Worm (Caenorhabditis elegans) whole organism, L2 larva: ENCODE data around the gene Y22D7AR.3.

Experiments used
- ama-1 ChIP-seq: fragments of 150-350 bp; optimal IDR thresholded peaks from 2 replicates; lab custom pipeline; 2018; ENCODE audit warnings: inconsistent platforms
- lin-13 ChIP-seq: fragments of 150-350 bp; optimal IDR thresholded peaks from 2 replicates; lab custom pipeline; 2014; ENCODE audit warnings: missing biosample characterization, missing genetic modification reagents, missing genetic modification characterization
- nhr-10 ChIP-seq: sonication (generic microtip); optimal IDR thresholded peaks from 2 replicates; lab custom pipeline; 2017; ENCODE audit warnings: missing biosample characterization, missing genetic modification characterization
- nhr-237 ChIP-seq: fragments of 150-350 bp; optimal IDR thresholded peaks from 2 replicates; lab custom pipeline; 2014; ENCODE audit warnings: missing biosample characterization, missing genetic modification characterization
- nhr-25 ChIP-seq: fragments of 150-350 bp; sonication (generic microtip); optimal IDR thresholded peaks from 3 replicates; lab custom pipeline; 2014; ENCODE audit warnings: missing biosample characterization, missing genetic modification characterization
- snpc-4 ChIP-seq: fragments of 150-350 bp; optimal IDR thresholded peaks from 2 replicates; lab custom pipeline; 2014; ENCODE audit warnings: missing biosample characterization, missing genetic modification characterization
- ztf-4 ChIP-seq: fragments of 150-350 bp; optimal IDR thresholded peaks from 2 replicates; lab custom pipeline; 2014; ENCODE audit warnings: missing biosample characterization, missing genetic modification characterization

ce11 chrIII:1621330-1621729, 44.3 kb downstream of the Y22D7AR.3 start:
- TF ChIP-seq nhr-10 (tag; lab: Kevin White, UChicago) = no peak
- TF ChIP-seq lin-13 (GFP tag; lab: Kevin White, UChicago) = no peak
- no peak for TF ChIP-seq nhr-25 (tag; lab: Kevin White, UChicago)
- TF ChIP-seq snpc-4 (tag; lab: Kevin White, UChicago) = no peak
- no peak for TF ChIP-seq nhr-237 (tag; lab: Kevin White, UChicago)
- no peak for TF ChIP-seq ztf-4 (tag; lab: Kevin White, UChicago)
- TF ChIP-seq ama-1 = no peak
